Worm (Caenorhabditis elegans): ENCODE measurements around the gene F15G9.2.

DNA sequence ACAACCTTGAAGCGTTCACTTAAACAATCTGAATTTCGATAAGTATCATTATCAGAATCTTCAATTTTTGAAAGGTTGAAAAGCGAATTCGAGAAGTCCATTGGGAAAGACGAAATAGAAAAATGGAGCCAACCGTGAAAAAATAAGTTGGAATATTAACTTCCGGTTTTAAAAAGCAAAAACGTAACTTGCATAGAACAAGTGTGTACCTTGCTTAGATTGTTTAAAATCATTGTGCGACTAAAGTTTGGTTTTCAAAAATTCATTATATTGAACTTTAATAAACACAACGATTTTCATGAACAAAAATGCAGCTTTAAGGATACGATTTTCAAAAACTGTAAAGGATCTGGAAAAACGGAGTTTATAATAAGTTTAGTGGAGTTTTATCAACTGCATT lies at the start of gene F15G9.2:
- TF ChIP-seq unc-39 (tag; optimal IDR thresholded peaks at IDR 0.05), result no peak
- no peak for TF ChIP-seq ztf-1 (GFP tag; conservative IDR thresholded peaks at IDR 0.05)
- TF ChIP-seq zag-1 (tag; optimal IDR thresholded peaks at IDR 0.05), result no peak

All from whole organism, L2 larva.